Worm (Caenorhabditis elegans) whole organism, L1 larva: Measurements from ENCODE around the gene nhr-102.

Source experiments
- ama-1 ChIP-seq: fragments of 150-350 bp; optimal IDR thresholded peaks from 2 replicates; lab custom pipeline; 2014
- fkh-10 ChIP-seq: sonication (generic microtip); optimal IDR thresholded peaks from 2 replicates; lab custom pipeline; 2017; ENCODE audit warnings: missing biosample characterization, missing genetic modification reagents, missing genetic modification characterization
- nhr-11 ChIP-seq: fragments of 150-350 bp; optimal IDR thresholded peaks from 2 replicates; lab custom pipeline; 2014; ENCODE audit warnings: missing biosample characterization, missing genetic modification characterization
- nhr-12 ChIP-seq: sonication (generic microtip); optimal IDR thresholded peaks from 2 replicates; lab custom pipeline; 2017; ENCODE audit warnings: missing biosample characterization, missing genetic modification characterization
- nhr-76 ChIP-seq: sonication (generic microtip); optimal IDR thresholded peaks from 2 replicates; lab custom pipeline; 2017; ENCODE audit warnings: missing biosample characterization, missing genetic modification characterization
- nhr-77 ChIP-seq: fragments of 150-350 bp; optimal IDR thresholded peaks from 2 replicates; lab custom pipeline; 2014; ENCODE audit warnings: missing biosample characterization, missing genetic modification characterization
- unc-86 ChIP-seq: sonication (generic microtip); optimal IDR thresholded peaks from 2 replicates; lab custom pipeline; 2016; ENCODE audit warnings: missing genetic modification characterization, missing compliant biosample characterization

ce11 chrV:15884698-15885097, 8.5 kb upstream of the nhr-102 start, which contains the start of gene oac-42:
- TF ChIP-seq ama-1 (lab: Kevin White, UChicago) (no peak), nhr-76 (tag; lab: Kevin White, UChicago) (no peak), unc-86 (tag; lab: Kevin White, UChicago) (no peak), nhr-77 (no peak), nhr-11 (tag; lab: Kevin White, UChicago) (no peak), nhr-12 (tag; lab: Kevin White, UChicago) (no peak), fkh-10 (GFP tag; lab: Kevin White, UChicago) (no peak)
